Worm (Caenorhabditis elegans): ENCODE data around the gene idpp-14.

The idpp-14 gene

DNA sequence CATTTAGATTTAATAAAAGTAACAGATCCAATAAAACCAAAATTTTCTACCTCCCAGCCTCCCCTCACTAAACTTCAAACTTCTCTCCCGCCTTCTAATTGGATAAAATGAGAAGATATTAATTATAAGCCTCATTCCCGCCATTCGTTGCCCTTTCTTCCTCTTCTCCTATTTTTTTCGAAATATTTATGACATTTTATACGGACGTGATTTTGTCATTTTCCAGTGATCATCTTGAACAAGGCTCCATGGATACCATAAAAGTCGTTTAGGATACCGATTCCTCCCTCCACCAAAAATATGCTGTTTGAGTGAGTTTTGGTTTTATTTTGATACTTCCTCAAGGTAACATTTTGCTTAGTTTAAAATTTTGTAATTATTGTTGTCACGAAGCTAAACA is 21.2 kb downstream of the idpp-14 start, which contains the start of gene ZK1073.2:
Gene ZK1073.2, plus strand, starts transcription at position 301 of the 400 bp plus-strand sequence.
- TF ChIP-seq madf-10 (tag; optimal IDR thresholded peaks at IDR 0.05): no peak
- TF ChIP-seq egl-44 (GFP tag; IDR thresholded peaks at IDR 0.05): no peak
- TF ChIP-seq tbx-9 (tag; optimal IDR thresholded peaks at IDR 0.05; ENCODE audit: borderline replicate concordance): no peak
- TF ChIP-seq bed-1 (GFP tag; IDR thresholded peaks at IDR 0.05): no peak
- TF ChIP-seq snpc-4 (GFP tag; optimal IDR thresholded peaks at IDR 0.05): no peak
- no peak for TF ChIP-seq snpc-4 (tag; optimal IDR thresholded peaks at IDR 0.05)
- no peak for TF ChIP-seq Y95B8A.8 (GFP tag; IDR thresholded peaks at IDR 0.05)

DNA sequence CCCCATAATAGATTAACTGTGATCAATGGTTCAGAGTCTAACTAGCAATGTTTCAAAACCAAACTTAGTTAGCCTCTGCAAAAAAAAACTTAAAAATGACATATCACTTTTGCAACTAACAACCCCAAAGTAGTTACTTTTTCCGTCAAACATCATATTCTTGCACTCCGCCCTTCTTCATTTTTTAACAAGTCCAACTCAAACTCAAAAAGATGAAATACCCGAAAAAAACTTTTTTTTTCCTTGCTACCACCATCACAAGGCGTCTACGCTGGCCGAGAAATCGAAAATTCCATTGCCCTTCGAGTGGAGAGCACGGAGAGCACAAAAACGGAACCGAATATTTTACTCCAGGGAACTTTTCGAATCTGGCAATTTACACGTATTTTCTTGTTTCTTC is 23.7 kb downstream of the idpp-14 start:
- TF ChIP-seq nhr-80 (tag; optimal IDR thresholded peaks at IDR 0.05) (no peak), B0261.1 (tag; optimal IDR thresholded peaks at IDR 0.05) (no peak), let-526 (GFP tag; IDR thresholded peaks at IDR 0.05) (no peak), Y53F4B.3 (GFP tag; IDR thresholded peaks at IDR 0.05) (no peak), dpff-1 (tag; optimal IDR thresholded peaks at IDR 0.05) (no peak)

DNA sequence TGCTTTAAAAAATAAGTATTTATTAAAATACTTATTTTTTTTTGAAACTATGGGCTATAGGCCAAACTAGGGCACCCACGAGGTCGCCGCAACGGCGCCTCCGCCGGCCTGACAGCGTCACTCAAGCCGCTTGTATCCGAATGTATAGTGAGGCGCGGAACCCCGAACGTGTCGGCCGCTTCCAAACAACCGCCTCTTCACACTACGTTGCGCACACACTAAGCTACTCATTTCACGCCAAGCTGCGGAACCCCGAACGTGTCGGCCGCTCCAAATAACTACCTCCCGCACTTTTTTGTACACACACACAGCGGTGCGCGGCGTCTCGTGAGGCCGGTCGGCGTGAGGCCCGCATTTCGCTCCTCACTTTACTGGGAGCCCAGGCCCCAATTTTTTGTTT is 30.8 kb downstream of the idpp-14 start:
- TF ChIP-seq ceh-100 (GFP tag; IDR thresholded peaks at IDR 0.05) (no peak), snpc-3.4 (tag; optimal IDR thresholded peaks at IDR 0.05) (no peak), bed-2 (GFP tag; IDR thresholded peaks at IDR 0.05) (0 out of 2 replicates have a peak, but pooled peaks have one; percentile 17), snpc-4 (GFP tag; optimal IDR thresholded peaks at IDR 0.05) (no peak), snpc-4 (tag; optimal IDR thresholded peaks at IDR 0.05) (peak in 2 of 4 experiments; percentile 79 to 87), zfh-2 (GFP tag; conservative IDR thresholded peaks at IDR 0.05) (peak; percentile 70), F57A8.1 (GFP tag; optimal IDR thresholded peaks at IDR 0.05) (no peak), fkh-3 (tag; optimal IDR thresholded peaks at IDR 0.05) (no peak), dox-1 (GFP tag; IDR thresholded peaks at IDR 0.05) (0 out of 2 replicates have a peak, but pooled peaks have one; percentile 16)

DNA sequence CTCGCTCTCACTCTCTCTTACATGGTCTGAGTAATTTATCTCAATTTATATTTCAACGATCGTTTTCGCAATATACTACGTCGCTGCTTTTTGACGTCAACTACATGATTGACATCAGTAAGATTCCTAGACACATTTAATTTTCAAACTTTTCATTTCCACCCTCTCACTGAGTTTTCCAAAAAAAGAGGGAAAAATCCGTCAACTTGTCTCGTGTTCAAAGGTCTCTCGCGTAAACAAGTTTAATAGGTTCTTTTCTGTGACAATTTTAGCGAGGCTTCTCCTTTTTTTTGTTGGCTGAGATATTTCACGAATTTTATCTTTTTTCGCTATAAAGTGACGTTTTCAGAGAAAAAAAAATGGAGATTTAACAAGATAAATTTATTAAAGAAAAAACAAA is 31.8 kb downstream of the idpp-14 start:
- no peak for TF ChIP-seq somi-1 (GFP tag; optimal IDR thresholded peaks at IDR 0.05)
- no peak for TF ChIP-seq madf-3 (GFP tag; IDR thresholded peaks at IDR 0.05)
- no peak for TF ChIP-seq ama-1 (optimal IDR thresholded peaks at IDR 0.05)
- TF ChIP-seq ama-1 (GFP tag; optimal IDR thresholded peaks at IDR 0.05): no peak
- TF ChIP-seq nfyb-1 (GFP tag; IDR thresholded peaks at IDR 0.05): no peak
- no peak for TF ChIP-seq lag-1 (GFP tag; IDR thresholded peaks at IDR 0.05)
- no peak for TF ChIP-seq dox-1 (GFP tag; IDR thresholded peaks at IDR 0.05)
- TF ChIP-seq ccch-3 (GFP tag; optimal IDR thresholded peaks at IDR 0.05): no peak
- no peak for TF ChIP-seq Y56A3A.18 (GFP tag; IDR thresholded peaks at IDR 0.05)
- no peak for TF ChIP-seq ztf-18 (tag; optimal IDR thresholded peaks at IDR 0.05)
- no peak for TF ChIP-seq Y79H2A.3 (GFP tag; conservative IDR thresholded peaks at IDR 0.05)
- no peak for TF ChIP-seq Y53F4B.3 (GFP tag; IDR thresholded peaks at IDR 0.05)
- TF ChIP-seq let-526 (GFP tag; IDR thresholded peaks at IDR 0.05): no peak
- no peak for TF ChIP-seq lin-26 (GFP tag; IDR thresholded peaks at IDR 0.05)

DNA sequence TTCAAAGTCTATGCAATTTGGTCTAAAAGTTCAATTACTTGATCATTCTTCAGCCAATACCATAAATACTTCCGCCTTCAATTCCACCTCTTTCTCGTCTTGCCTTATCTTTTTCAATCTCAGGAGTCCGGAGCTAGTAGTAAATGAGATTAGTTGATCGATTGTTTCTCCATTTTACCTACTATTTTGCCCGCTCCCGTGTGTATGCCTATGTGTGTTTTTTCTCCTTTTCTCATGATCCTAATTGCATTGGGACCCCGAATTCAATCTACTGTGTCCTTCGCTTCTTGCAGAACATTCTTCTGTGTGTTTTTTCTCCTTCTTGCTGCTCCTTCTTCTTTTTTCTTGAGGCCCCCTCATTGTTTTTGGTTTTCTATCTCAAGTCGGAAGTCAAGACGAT is 34.1 kb downstream of the idpp-14 start:
- TF ChIP-seq bed-2 (GFP tag; IDR thresholded peaks at IDR 0.05) (no peak), D2030.7 (GFP tag; IDR thresholded peaks at IDR 0.05) (no peak), athp-1 (tag; optimal IDR thresholded peaks at IDR 0.05) (no peak), nhr-90 (tag; optimal IDR thresholded peaks at IDR 0.05) (no peak), bed-1 (GFP tag; IDR thresholded peaks at IDR 0.05) (no peak), ceh-79 (tag; optimal IDR thresholded peaks at IDR 0.05) (no peak), egrh-3 (GFP tag; IDR thresholded peaks at IDR 0.05) (no peak), gei-17 (GFP tag; optimal IDR thresholded peaks at IDR 0.05) (no peak), hlh-12 (tag; optimal IDR thresholded peaks at IDR 0.05) (no peak), ztf-22 (GFP tag; optimal IDR thresholded peaks at IDR 0.05) (no peak), ekl-4 (GFP tag; IDR thresholded peaks at IDR 0.05) (no peak), hrde-1 (tag; optimal IDR thresholded peaks at IDR 0.05; ENCODE audit: borderline replicate concordance) (no peak), hsf-1 (GFP tag; IDR thresholded peaks at IDR 0.05) (no peak)

All from whole organism, young adult.